Worm (Caenorhabditis elegans): Measurements from ENCODE around the gene art-1.

DNA sequence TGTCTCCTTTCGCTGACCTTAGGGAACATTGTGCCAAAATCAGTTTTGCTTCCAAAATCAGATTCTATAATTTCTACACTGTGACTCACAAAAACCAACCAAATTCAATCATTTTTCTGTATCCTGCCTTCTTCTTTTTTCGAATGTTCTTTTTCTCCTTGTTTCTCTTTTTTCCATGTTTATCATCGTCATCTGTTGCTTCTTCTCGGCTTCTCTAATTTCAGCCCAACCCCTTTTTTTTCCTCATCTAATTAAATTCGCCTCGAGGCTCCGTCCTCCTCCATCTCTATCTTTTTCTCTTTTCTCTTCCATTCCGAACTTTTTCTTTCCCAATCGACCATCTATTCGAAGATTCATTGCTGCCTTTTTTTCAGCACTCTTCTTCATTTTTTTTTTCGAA, 22.6 kb upstream of the art-1 start, which contains the start of gene unc-104:
- TF ChIP-seq him-1 (tag; optimal IDR thresholded peaks at IDR 0.05) (no peak), W03F9.2 (tag; optimal IDR thresholded peaks at IDR 0.05) (no peak)
